Fruit fly (Drosophila melanogaster): ENCODE results near the gene Eig71Eb.

DNA sequence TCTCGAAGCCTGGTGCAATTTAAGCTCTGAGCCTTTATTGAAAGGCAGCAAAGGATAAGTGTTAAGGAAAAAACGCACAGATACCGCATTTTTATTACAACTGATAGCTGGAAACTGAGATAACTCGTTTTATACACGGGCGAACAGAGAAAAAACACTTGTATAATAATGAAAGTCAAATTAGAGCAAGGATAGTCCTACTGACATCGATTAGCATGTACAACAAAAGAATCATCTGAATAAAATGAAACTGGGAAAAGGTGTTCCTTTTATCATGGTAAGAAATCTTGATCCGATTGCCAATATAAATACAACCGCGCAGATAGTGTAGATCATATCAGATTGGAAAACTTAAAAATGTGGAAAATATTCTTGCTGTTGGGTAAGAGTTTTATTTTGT, 11.2 kb downstream of the Eig71Eb start, which contains the start of the genes Eig71Ej and Eig71Ek:
- TF ChIP-seq H2.0 (GFP tag; IDR thresholded peaks at IDR 0.05) (no peak), jing (GFP tag; optimal IDR thresholded peaks at IDR 0.05) (no peak), NC2β (GFP tag; optimal IDR thresholded peaks at IDR 0.05) (no peak), CG13894 (tag; optimal IDR thresholded peaks at IDR 0.05) (no peak), HLH3B (GFP tag; IDR thresholded peaks at IDR 0.05) (no peak), CG2202 (tag; optimal IDR thresholded peaks at IDR 0.05) (no peak), E2f2 (GFP tag; IDR thresholded peaks at IDR 0.05) (no peak), HLH4C (GFP tag; IDR thresholded peaks at IDR 0.05; ENCODE audit: partially characterized antibody) (no peak), Side (GFP tag; optimal IDR thresholded peaks at IDR 0.05) (no peak), CG4282 (GFP tag; optimal IDR thresholded peaks at IDR 0.05) (no peak)

All from whole organism, embryonic.